Worm (Caenorhabditis elegans): Measurements from ENCODE around the gene cyp-13B1.

Gene cyp-13B1

DNA sequence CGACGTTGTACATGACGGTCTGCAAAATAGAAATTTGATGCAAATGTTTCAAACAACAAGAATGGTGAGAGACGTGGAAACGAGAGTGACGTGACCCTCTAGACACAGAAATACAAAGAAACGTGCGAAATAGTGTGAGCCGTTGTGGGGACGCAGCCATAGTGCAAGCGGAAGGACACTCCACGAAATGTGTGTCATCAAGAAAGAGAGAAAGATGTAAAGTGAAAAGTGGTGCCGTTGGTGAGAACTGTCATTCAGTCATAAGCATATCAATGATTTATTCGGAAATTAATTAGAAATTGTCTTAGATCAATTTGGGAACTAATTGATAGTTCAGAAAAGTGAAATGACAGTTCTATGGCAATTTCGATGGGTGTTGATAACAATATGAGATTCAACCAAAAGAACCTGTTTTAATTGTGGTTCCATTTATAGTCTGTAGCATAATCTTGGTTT is 10.5 kb upstream of the cyp-13B1 start, which contains the start of gene C29F7.3 (continued):
- TF ChIP-seq nhr-179 (tag; optimal IDR thresholded peaks at IDR 0.05) (no peak), ztf-22 (GFP tag; optimal IDR thresholded peaks at IDR 0.05) (peak; percentile 79), ceh-27 (GFP tag; optimal IDR thresholded peaks at IDR 0.05) (no peak), ztf-6 (GFP tag; IDR thresholded peaks at IDR 0.05) (no peak), hlh-12 (tag; optimal IDR thresholded peaks at IDR 0.05) (no peak), F22D6.2 (tag; optimal IDR thresholded peaks at IDR 0.05) (no peak), dox-1 (GFP tag; IDR thresholded peaks at IDR 0.05) (peak; percentile 58; the same call in 1 of the 2 replicates), snpc-1.3 (tag; optimal IDR thresholded peaks at IDR 0.05; ENCODE audit: insufficient read depth) (no peak), F57A8.1 (GFP tag; optimal IDR thresholded peaks at IDR 0.05) (no peak), Y67H2A.10 (GFP tag; conservative IDR thresholded peaks at IDR 0.05) (no peak), cebp-1 (GFP tag; IDR thresholded peaks at IDR 0.05) (no peak), cebp-1 (tag; optimal IDR thresholded peaks at IDR 0.05) (no peak), B0261.1 (tag; optimal IDR thresholded peaks at IDR 0.05) (no peak), hrde-1 (tag; optimal IDR thresholded peaks at IDR 0.05; ENCODE audit: borderline replicate concordance) (no peak), bed-2 (GFP tag; IDR thresholded peaks at IDR 0.05) (no peak), ztf-25 (GFP tag; IDR thresholded peaks at IDR 0.05) (no peak), atf-7 (tag; optimal IDR thresholded peaks at IDR 0.05) (peak; percentile 23), F23B12.7 (tag; optimal IDR thresholded peaks at IDR 0.05; ENCODE audit: insufficient read depth) (peak; percentile 15), ceh-40 (GFP tag; IDR thresholded peaks at IDR 0.05) (no peak), ztf-3 (GFP tag; optimal IDR thresholded peaks at IDR 0.05) (no peak), lsl-1 (GFP tag; optimal IDR thresholded peaks at IDR 0.05) (no peak), tbp1 (GFP tag; optimal IDR thresholded peaks at IDR 0.05) (peak; percentile 7), lin-40 (tag; optimal IDR thresholded peaks at IDR 0.05) (peak; percentile 78), hmg-1.2 (GFP tag; IDR thresholded peaks at IDR 0.05) (peak; percentile 58; the same call in 1 of the 2 replicates), ZK185.1 (tag; optimal IDR thresholded peaks at IDR 0.05; ENCODE audit: poor library complexity, severe bottlenecking) (peak; percentile 20)

DNA sequence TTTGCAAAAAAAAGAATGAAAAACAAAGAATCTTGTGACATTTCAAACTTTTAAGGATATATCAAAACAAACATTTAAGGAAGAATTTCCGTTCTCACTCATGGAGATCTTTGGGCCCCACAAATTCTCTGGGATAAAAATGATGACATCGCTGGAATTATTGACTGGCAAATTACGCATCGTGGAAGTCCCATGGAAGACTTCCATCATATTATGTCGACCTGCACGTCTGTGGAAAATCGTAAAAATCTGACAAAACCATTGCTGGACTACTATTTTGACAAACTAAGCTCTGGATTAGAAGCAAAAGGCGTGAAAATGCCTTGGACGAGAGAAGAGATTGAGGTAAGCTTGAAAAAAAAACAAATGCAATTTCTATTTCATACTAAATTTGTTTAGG is 8.0 kb upstream of the cyp-13B1 start:
- TF ChIP-seq tbp1 (GFP tag; optimal IDR thresholded peaks at IDR 0.05) (no peak), pbrm-1 (GFP tag; IDR thresholded peaks at IDR 0.05) (no peak), Y95B8A.8 (GFP tag; IDR thresholded peaks at IDR 0.05) (no peak), madf-6 (GFP tag; IDR thresholded peaks at IDR 0.05) (no peak), F23B12.7 (tag; optimal IDR thresholded peaks at IDR 0.05; ENCODE audit: insufficient read depth) (no peak), zfh-2 (GFP tag; conservative IDR thresholded peaks at IDR 0.05) (no peak), ceh-100 (GFP tag; IDR thresholded peaks at IDR 0.05) (no peak), repo-1 (tag; optimal IDR thresholded peaks at IDR 0.05) (no peak), atf-7 (tag; optimal IDR thresholded peaks at IDR 0.05) (no peak), dox-1 (GFP tag; IDR thresholded peaks at IDR 0.05) (no peak), ztf-18 (tag; optimal IDR thresholded peaks at IDR 0.05) (no peak), hlh-12 (tag; optimal IDR thresholded peaks at IDR 0.05) (no peak), ZK185.1 (tag; optimal IDR thresholded peaks at IDR 0.05; ENCODE audit: poor library complexity, severe bottlenecking) (no peak), snpc-3.4 (tag; optimal IDR thresholded peaks at IDR 0.05) (no peak)

DNA sequence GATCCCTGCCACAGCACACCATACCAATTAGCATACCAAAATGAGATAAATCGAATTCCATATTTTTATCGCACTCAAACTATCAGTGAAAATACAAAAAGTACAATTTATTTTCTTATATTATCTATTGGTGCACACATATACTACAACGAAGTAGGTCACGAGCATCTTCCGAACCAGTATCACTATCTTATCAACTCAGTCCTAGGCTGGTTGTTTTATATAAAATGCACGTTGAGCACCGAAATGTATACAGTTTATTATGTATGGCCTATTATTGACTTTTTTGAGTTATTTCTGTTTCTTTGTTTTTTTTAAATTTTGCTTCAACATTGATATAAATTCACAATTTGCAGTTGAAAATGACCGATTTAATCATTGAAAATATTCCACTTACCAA is 6.3 kb upstream of the cyp-13B1 start, which contains the start of gene C29F7.2:
Gene C29F7.2 (plus strand): TSS at position 357 of the 400 bp plus-strand sequence.
- TF ChIP-seq fkh-3 (tag; optimal IDR thresholded peaks at IDR 0.05) (no peak), tbp1 (GFP tag; optimal IDR thresholded peaks at IDR 0.05) (peak; percentile 31), nhr-80 (tag; optimal IDR thresholded peaks at IDR 0.05) (peak; percentile 44)

Measured in whole organism, young adult.